Fruit fly (Drosophila melanogaster) whole organism, prepupa: ENCODE measurements around the gene CG44422.

Source experiments
- Eip75B ChIP-seq: fragments of 200-800 bp; sonication (Bioruptor generic); optimal IDR thresholded peaks from 3 replicates; lab custom pipeline; 2016; ENCODE audit warnings: missing biosample characterization, missing genetic modification characterization
- Hr38 ChIP-seq: sonication (Bioruptor generic); optimal IDR thresholded peaks from 2 replicates; lab custom pipeline; 2016; ENCODE audit warnings: missing biosample characterization, missing genetic modification characterization
- Lpt ChIP-seq: fragments of 200-800 bp; sonication (Bioruptor generic); optimal IDR thresholded peaks from 3 replicates; lab custom pipeline; 2016; ENCODE audit warnings: missing biosample characterization, missing genetic modification characterization

DNA sequence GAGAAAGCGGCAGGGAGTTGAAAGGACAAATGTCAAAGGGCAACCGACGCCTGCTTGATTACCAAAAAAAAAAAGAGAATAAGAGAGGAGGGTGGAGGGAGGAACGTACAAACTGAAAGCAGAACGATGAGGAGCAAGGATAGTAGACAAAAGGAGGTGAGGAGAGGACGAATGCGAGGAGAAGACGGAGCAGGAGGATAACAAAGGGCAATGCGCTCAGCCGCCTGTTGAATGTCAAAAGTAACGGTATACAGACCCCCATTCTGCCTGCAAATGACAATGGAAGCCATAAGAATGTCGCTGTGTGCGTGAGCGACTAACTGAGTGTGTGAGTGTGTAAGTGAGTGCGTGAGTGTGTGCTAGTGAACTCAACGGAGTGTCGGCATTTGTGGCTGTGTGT, 17.6 kb downstream of the CG44422 start:
- TF ChIP-seq Hr38 (GFP tag; lab: Kevin White, UChicago) (no peak), Lpt (no peak), Eip75B (GFP tag; lab: Kevin White, UChicago) (no peak)
